Worm (Caenorhabditis elegans): ENCODE measurements around the gene F23H11.4.

DNA sequence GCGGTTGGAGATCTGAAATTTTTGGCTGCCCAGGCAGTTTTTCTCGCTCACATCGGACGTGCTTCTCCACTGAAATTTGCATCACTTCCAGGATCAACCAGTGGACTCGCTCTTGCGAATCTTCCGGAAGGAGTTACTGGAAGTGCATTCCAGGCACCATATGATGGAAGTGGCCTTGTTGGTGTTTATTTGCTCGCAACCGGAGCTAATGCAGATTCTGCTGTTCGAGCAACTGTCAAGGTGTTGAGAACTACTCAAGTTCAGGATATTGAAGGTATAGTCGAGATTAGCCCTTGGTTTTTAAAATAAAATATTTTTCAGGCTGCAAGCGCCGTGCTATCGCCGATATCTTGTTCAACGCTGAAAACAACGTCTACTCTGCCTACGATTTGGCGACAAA, 26.5 kb downstream of the F23H11.4 start:
- TF ChIP-seq ztf-4 (tag; optimal IDR thresholded peaks at IDR 0.05) (no peak), fos-1 (tag; optimal IDR thresholded peaks at IDR 0.05) (no peak), unc-55 (GFP tag; optimal IDR thresholded peaks at IDR 0.05) (no peak), nhr-237 (tag; optimal IDR thresholded peaks at IDR 0.05) (no peak), nhr-25 (tag; optimal IDR thresholded peaks at IDR 0.05) (no peak), aly-2 (tag; optimal IDR thresholded peaks at IDR 0.05) (no peak), zag-1 (tag; optimal IDR thresholded peaks at IDR 0.05) (no peak), elt-1 (tag; optimal IDR thresholded peaks at IDR 0.05) (no peak)

All from whole organism, L2 larva.